Worm (Caenorhabditis elegans): ENCODE data around the gene T24A6.1.
"Not testable (repeated sequence)": the region's sequence is repeated elsewhere in the genome, so short reads cannot be mapped to it uniquely, and the experiment has no call there.

Gene T24A6.1

ce11 chrV:3588223-3588622, 29.4 kb downstream of the T24A6.1 start:
- TF ChIP-seq lin-15B (tag; optimal IDR thresholded peaks at IDR 0.05) (no peak), nhr-43 (tag; optimal IDR thresholded peaks at IDR 0.05; ENCODE audit: poor library complexity, severe bottlenecking) (peak; percentile 60), egl-5 (tag; optimal IDR thresholded peaks at IDR 0.05) (no peak), nfya-1 (tag; optimal IDR thresholded peaks at IDR 0.05; ENCODE audit: insufficient read depth) (peak; percentile 5)

- TF ChIP-seq unc-39 (tag; optimal IDR thresholded peaks at IDR 0.05) (no peak), fkh-2 (tag; optimal IDR thresholded peaks at IDR 0.05) (no peak), nhr-12 (tag; optimal IDR thresholded peaks at IDR 0.05) (no peak), snpc-4 (tag; optimal IDR thresholded peaks at IDR 0.05) (no peak), egl-5 (tag; optimal IDR thresholded peaks at IDR 0.05) (no peak), hmg-11 (tag; optimal IDR thresholded peaks at IDR 0.05) (no peak), ztf-11 (tag; optimal IDR thresholded peaks at IDR 0.05) (no peak), pha-4 (tag; optimal IDR thresholded peaks at IDR 0.05) (no peak), nhr-76 (tag; optimal IDR thresholded peaks at IDR 0.05) (no peak), nhr-23 (tag; optimal IDR thresholded peaks at IDR 0.05) (no peak), nhr-25 (tag; optimal IDR thresholded peaks at IDR 0.05) (no peak), elt-2 (tag; optimal IDR thresholded peaks at IDR 0.05) (no peak), R02D3.7 (tag; optimal IDR thresholded peaks at IDR 0.05) (no peak), elt-1 (tag; optimal IDR thresholded peaks at IDR 0.05) (no peak), ceh-9 (tag; optimal IDR thresholded peaks at IDR 0.05) (no peak), nhr-237 (tag; optimal IDR thresholded peaks at IDR 0.05) (no peak), unc-62 (GFP tag; optimal IDR thresholded peaks at IDR 0.05) (no peak), ama-1 (optimal IDR thresholded peaks at IDR 0.05) (no peak), fkh-10 (GFP tag; optimal IDR thresholded peaks at IDR 0.05) (no peak), jun-1 (tag; optimal IDR thresholded peaks at IDR 0.05) (no peak)
Observed at ce11 chrV:3592099-3592498, 33.3 kb downstream of the T24A6.1 start, which contains the start of gene T22F3.12. Gene T22F3.12 (minus strand): TSS chrV:3592199.

- no peak for TF ChIP-seq zag-1 (tag; optimal IDR thresholded peaks at IDR 0.05)
- TF ChIP-seq sea-2 (GFP tag; optimal IDR thresholded peaks at IDR 0.05): no peak
Observed at ce11 chrV:3594936-3595335, 36.1 kb downstream of the T24A6.1 start, which contains the start of gene srh-213. Gene srh-213 (minus strand): TSS chrV:3595036.

- TF ChIP-seq pha-4 (tag; optimal IDR thresholded peaks at IDR 0.05); nhr-12 (tag; optimal IDR thresholded peaks at IDR 0.05); unc-62 (GFP tag; optimal IDR thresholded peaks at IDR 0.05): not testable (repeated sequence)
Observed at ce11 chrV:3597052-3597451, 38.2 kb downstream of the T24A6.1 start, which contains the start of gene srh-212. Gene srh-212 (minus strand): TSS chrV:3597152.

- no peak for TF ChIP-seq nhr-77 (tag; optimal IDR thresholded peaks at IDR 0.05)
- TF ChIP-seq nhr-43 (tag; optimal IDR thresholded peaks at IDR 0.05; ENCODE audit: poor library complexity, severe bottlenecking): no peak
- no peak for TF ChIP-seq lin-39 (tag; optimal IDR thresholded peaks at IDR 0.05)
- no peak for TF ChIP-seq lsy-12 (tag; optimal IDR thresholded peaks at IDR 0.05)
- TF ChIP-seq aly-2 (tag; optimal IDR thresholded peaks at IDR 0.05): no peak
- TF ChIP-seq nhr-76 (tag; optimal IDR thresholded peaks at IDR 0.05): no peak
- TF ChIP-seq unc-62 (GFP tag; optimal IDR thresholded peaks at IDR 0.05): no peak
- TF ChIP-seq sea-2 (GFP tag; optimal IDR thresholded peaks at IDR 0.05): no peak
Observed at ce11 chrV:3600570-3600969, 41.7 kb downstream of the T24A6.1 start, which contains the start of gene T22F3.7. Gene T22F3.7 (minus strand): TSS chrV:3600670.

ce11 chrV:3605325-3605724, 46.5 kb downstream of the T24A6.1 start, which contains the start of gene T22F3.8:
Gene T22F3.8 (minus strand): TSS chrV:3605425.
- TF ChIP-seq ztf-11 (tag; optimal IDR thresholded peaks at IDR 0.05) (no peak), elt-2 (tag; optimal IDR thresholded peaks at IDR 0.05) (no peak), nhr-11 (tag; optimal IDR thresholded peaks at IDR 0.05) (no peak), nhr-28 (tag; optimal IDR thresholded peaks at IDR 0.05) (no peak), nhr-12 (tag; optimal IDR thresholded peaks at IDR 0.05) (no peak), unc-62 (GFP tag; optimal IDR thresholded peaks at IDR 0.05) (no peak), ceh-9 (tag; optimal IDR thresholded peaks at IDR 0.05) (no peak), ztf-4 (tag; optimal IDR thresholded peaks at IDR 0.05) (no peak), fos-1 (tag; optimal IDR thresholded peaks at IDR 0.05) (no peak)

All from whole organism, L3 larva.